Fruit fly (Drosophila melanogaster) Kc167 (cell line): ENCODE measurements around the gene CG6195.

Experiments used
- Myc ChIP-seq: fragments of >200 bp; optimal IDR thresholded peaks from 2 replicates; lab custom pipeline; 2017; ENCODE audit warnings: missing external identifiers
- Sin3A ChIP-seq: fragments of >200 bp; optimal IDR thresholded peaks from 2 replicates; lab custom pipeline; 2018; ENCODE audit warnings: missing external identifiers
- h ChIP-seq: fragments of >200 bp; optimal IDR thresholded peaks from 3 replicates; lab custom pipeline; 2018; ENCODE audit warnings: missing external identifiers
- insv ChIP-seq: fragments of >200 bp; optimal IDR thresholded peaks from 3 replicates; lab custom pipeline; 2018; ENCODE audit warnings: missing external identifiers
- psq ChIP-seq: fragments of >200 bp; optimal IDR thresholded peaks from 2 replicates; lab custom pipeline; 2017; ENCODE audit warnings: missing external identifiers
- ttk ChIP-seq: sonication (Bioruptor generic); optimal IDR thresholded peaks from 2 replicates; lab custom pipeline; 2017; ENCODE audit warnings: missing external identifiers

CG6195 gene

dm6 chr3R:19624482-19624881, 23.7 kb downstream of the CG6195 start:
- TF ChIP-seq Sin3A (lab: Kevin White, UChicago) (no peak), ttk (lab: Kevin White, UChicago) (no peak), insv (lab: Kevin White, UChicago) (no peak), psq (lab: Kevin White, UChicago) (no peak), Myc (lab: Kevin White, UChicago) (no peak)

dm6 chr3R:19623606-19624005, 24.6 kb downstream of the CG6195 start:
- TF ChIP-seq ttk (lab: Kevin White, UChicago): no peak
- TF ChIP-seq h: no peak
- TF ChIP-seq Sin3A (lab: Kevin White, UChicago): no peak
- no peak for TF ChIP-seq insv (lab: Kevin White, UChicago)
- TF ChIP-seq psq (lab: Kevin White, UChicago): no peak
- TF ChIP-seq Myc (lab: Kevin White, UChicago): no peak

- TF ChIP-seq psq (lab: Kevin White, UChicago) (no peak), ttk (lab: Kevin White, UChicago) (no peak), Sin3A (lab: Kevin White, UChicago) (no peak), Myc (lab: Kevin White, UChicago) (no peak), insv (lab: Kevin White, UChicago) (no peak), h (no peak)
Measured at dm6 chr3R:19622005-19622404, 26.2 kb downstream of the CG6195 start.

- TF ChIP-seq insv (lab: Kevin White, UChicago): no peak
- TF ChIP-seq psq (lab: Kevin White, UChicago): no peak
- TF ChIP-seq h: no peak
- TF ChIP-seq Sin3A (lab: Kevin White, UChicago): no peak
- TF ChIP-seq Myc (lab: Kevin White, UChicago): no peak
- no peak for TF ChIP-seq ttk (lab: Kevin White, UChicago)
Measured at dm6 chr3R:19620953-19621352, 27.3 kb downstream of the CG6195 start.

dm6 chr3R:19619908-19620307, 28.3 kb downstream of the CG6195 start:
- TF ChIP-seq Myc (lab: Kevin White, UChicago): no peak
- TF ChIP-seq ttk (lab: Kevin White, UChicago): no peak
- TF ChIP-seq insv (lab: Kevin White, UChicago): no peak
- TF ChIP-seq h: no peak
- no peak for TF ChIP-seq Sin3A (lab: Kevin White, UChicago)
- TF ChIP-seq psq (lab: Kevin White, UChicago): no peak

- no peak for TF ChIP-seq Myc (lab: Kevin White, UChicago)
- no peak for TF ChIP-seq h
- TF ChIP-seq insv (lab: Kevin White, UChicago): no peak
- no peak for TF ChIP-seq ttk (lab: Kevin White, UChicago)
- no peak for TF ChIP-seq Sin3A (lab: Kevin White, UChicago)
- no peak for TF ChIP-seq psq (lab: Kevin White, UChicago)
Measured at dm6 chr3R:19612908-19613431, 35.2 kb downstream of the CG6195 start, which contains the start of gene CG16727. Gene CG16727 (plus strand): TSS chr3R:19613381.

- TF ChIP-seq insv (lab: Kevin White, UChicago) (no peak), psq (lab: Kevin White, UChicago) (no peak), Myc (lab: Kevin White, UChicago) (no peak), Sin3A (lab: Kevin White, UChicago) (no peak), h (no peak), ttk (lab: Kevin White, UChicago) (no peak)
Measured at dm6 chr3R:19609925-19610324, 38.3 kb downstream of the CG6195 start, which contains the start of gene CG17752. Gene CG17752 (plus strand): TSS chr3R:19610225.

- TF ChIP-seq ttk (lab: Kevin White, UChicago) (no peak), Sin3A (lab: Kevin White, UChicago) (no peak), h (no peak), psq (lab: Kevin White, UChicago) (no peak)
Measured at dm6 chr3R:19606954-19607353, 41.3 kb downstream of the CG6195 start, which contains the start of gene CG17751. Gene CG17751 (plus strand): TSS chr3R:19607254.

dm6 chr3R:19602996-19603395, 45.2 kb downstream of the CG6195 start, which contains the start of gene CG7342:
Gene CG7342 (plus strand): TSS chr3R:19603375.
- no peak for TF ChIP-seq h
- no peak for TF ChIP-seq Sin3A (lab: Kevin White, UChicago)
- no peak for TF ChIP-seq Myc (lab: Kevin White, UChicago)
- TF ChIP-seq ttk (lab: Kevin White, UChicago): no peak
- TF ChIP-seq insv (lab: Kevin White, UChicago): no peak
- no peak for TF ChIP-seq psq (lab: Kevin White, UChicago)

dm6 chr3R:19600335-19600734, 47.9 kb downstream of the CG6195 start, which contains the start of gene CG7333:
Gene CG7333 (plus strand): TSS chr3R:19600635.
- TF ChIP-seq insv (lab: Kevin White, UChicago) (no peak), Sin3A (lab: Kevin White, UChicago) (no peak), Myc (lab: Kevin White, UChicago) (no peak)

- TF ChIP-seq h: no peak
- TF ChIP-seq Myc (lab: Kevin White, UChicago): no peak
- no peak for TF ChIP-seq ttk (lab: Kevin White, UChicago)
- TF ChIP-seq psq (lab: Kevin White, UChicago): no peak
- no peak for TF ChIP-seq Sin3A (lab: Kevin White, UChicago)
- no peak for TF ChIP-seq insv (lab: Kevin White, UChicago)
Measured at dm6 chr3R:19598855-19599254, 49.4 kb downstream of the CG6195 start, which contains the start of gene Cpr92A. Gene Cpr92A (minus strand): TSS chr3R:19598955.
